Worm (Caenorhabditis elegans): Measurements from ENCODE around the gene sup-36.

DNA sequence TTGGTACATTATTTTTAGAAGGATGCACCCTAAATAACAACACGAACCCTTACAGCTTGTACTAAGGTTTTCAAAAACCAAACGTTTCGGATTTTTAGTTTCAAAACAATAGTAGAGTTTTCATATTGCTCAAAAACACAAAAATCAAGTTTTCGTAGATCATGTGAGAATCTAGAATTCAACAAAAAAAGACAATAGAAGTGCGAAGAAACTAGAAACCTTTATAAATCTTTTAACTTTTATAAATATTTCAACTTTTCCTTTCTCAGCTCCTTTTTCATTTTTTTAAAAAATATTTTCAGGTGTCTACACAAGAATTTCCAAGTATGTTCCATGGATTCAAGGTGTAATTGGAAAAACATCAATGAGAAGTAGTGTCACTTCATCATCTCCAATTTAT is 41.0 kb upstream of the sup-36 start, which contains the start of gene best-9:
- TF ChIP-seq nhr-25 (tag; optimal IDR thresholded peaks at IDR 0.05; ENCODE audit: borderline replicate concordance, insufficient read depth), result no peak
- no peak for TF ChIP-seq hif-1 (tag; optimal IDR thresholded peaks at IDR 0.05)
- no peak for TF ChIP-seq mep-1 (tag; optimal IDR thresholded peaks at IDR 0.05)
- no peak for TF ChIP-seq Y5F2A.4 (GFP tag; optimal IDR thresholded peaks at IDR 0.05)
- TF ChIP-seq mdl-1 (tag; optimal IDR thresholded peaks at IDR 0.05), result no peak
- no peak for TF ChIP-seq lsy-2 (tag; optimal IDR thresholded peaks at IDR 0.05)
- TF ChIP-seq unc-39 (tag; optimal IDR thresholded peaks at IDR 0.05), result no peak
- TF ChIP-seq nhr-76 (tag; optimal IDR thresholded peaks at IDR 0.05), result no peak

Data from whole organism, L4 larva.